Fruit fly (Drosophila melanogaster): Measurements from ENCODE around the gene CG34178.

Gene CG34178

dm6 chr2L:4454009-4454689 lies 20.4 kb downstream of the CG34178 start, which contains the start of the genes Secp43 and ND-B8 (continued):
- TF ChIP-seq MBD-R2 (GFP tag; IDR thresholded peaks at IDR 0.05), result peak; percentile 93
- TF ChIP-seq luna (GFP tag; optimal IDR thresholded peaks at IDR 0.05), result no peak
- no peak for TF ChIP-seq CG5953 (GFP tag; IDR thresholded peaks at IDR 0.05)
- TF ChIP-seq Scr (GFP tag; IDR thresholded peaks at IDR 0.05; ENCODE audit: partially characterized antibody), result peak; percentile 74
- no peak for TF ChIP-seq Camta (GFP tag; optimal IDR thresholded peaks at IDR 0.05)
- TF ChIP-seq CG1647 (GFP tag; optimal IDR thresholded peaks at IDR 0.05), result no peak
- TF ChIP-seq CG2712 (tag; optimal IDR thresholded peaks at IDR 0.05), result peak; percentile 41
- no peak for TF ChIP-seq lmd (GFP tag; IDR thresholded peaks at IDR 0.05)
- TF ChIP-seq usp (GFP tag; optimal IDR thresholded peaks at IDR 0.05), result no peak
- TF ChIP-seq TFAM (GFP tag; optimal IDR thresholded peaks at IDR 0.05), result no peak
- TF ChIP-seq h (optimal IDR thresholded peaks at IDR 0.05), result no peak
- no peak for TF ChIP-seq Dip2 (GFP tag; IDR thresholded peaks at IDR 0.05)
- TF ChIP-seq Blimp-1 (GFP tag; optimal IDR thresholded peaks at IDR 0.05), result no peak
- peak; percentile 90 for TF ChIP-seq CG11560 (tag; IDR thresholded peaks at IDR 0.05)
- TF ChIP-seq CG18011 (GFP tag; optimal IDR thresholded peaks at IDR 0.05), result no peak
- no peak for TF ChIP-seq fd102C (GFP tag; optimal IDR thresholded peaks at IDR 0.05)
- TF ChIP-seq Tbp (GFP tag; optimal IDR thresholded peaks at IDR 0.05), result no peak
- no peak for TF ChIP-seq CG10979 (tag; optimal IDR thresholded peaks at IDR 0.05)
- no peak for TF ChIP-seq Dip3 (GFP tag; optimal IDR thresholded peaks at IDR 0.05)
- no peak for TF ChIP-seq CG10654 (GFP tag; optimal IDR thresholded peaks at IDR 0.05)
- TF ChIP-seq CG10565 (GFP tag; optimal IDR thresholded peaks at IDR 0.05), result no peak
- TF ChIP-seq CG3838 (GFP tag; optimal IDR thresholded peaks at IDR 0.05), result no peak
- TF ChIP-seq ken (GFP tag; IDR thresholded peaks at IDR 0.05), result no peak
- TF ChIP-seq CrebB (tag; optimal IDR thresholded peaks at IDR 0.05), result no peak
- peak; percentile 74 for TF ChIP-seq knrl (GFP tag; IDR thresholded peaks at IDR 0.05; ENCODE audit: partially characterized antibody)
- peak; percentile 83 for TF ChIP-seq CG7963 (GFP tag; IDR thresholded peaks at IDR 0.05; ENCODE audit: partially characterized antibody)
- TF ChIP-seq slp2 (GFP tag; optimal IDR thresholded peaks at IDR 0.05), result no peak
- TF ChIP-seq PHDP (tag; optimal IDR thresholded peaks at IDR 0.05), result no peak
- TF ChIP-seq CG18476 (GFP tag; optimal IDR thresholded peaks at IDR 0.05), result no peak
- no peak for TF ChIP-seq otp (GFP tag; IDR thresholded peaks at IDR 0.05)
- peak; percentile 81 for TF ChIP-seq hb (GFP tag; IDR thresholded peaks at IDR 0.05; ENCODE audit: partially characterized antibody)
- no peak for TF ChIP-seq CG12219 (GFP tag; optimal IDR thresholded peaks at IDR 0.05)
- no peak for TF ChIP-seq CG10431 (GFP tag; optimal IDR thresholded peaks at IDR 0.05)
- no peak for TF ChIP-seq dan (GFP tag; IDR thresholded peaks at IDR 0.05)
- no peak for TF ChIP-seq oc (tag; optimal IDR thresholded peaks at IDR 0.05)
- TF ChIP-seq CG17612 (GFP tag; IDR thresholded peaks at IDR 0.05), result no peak
- TF ChIP-seq D19B (GFP tag; optimal IDR thresholded peaks at IDR 0.05), result no peak
- peak; percentile 71 for TF ChIP-seq Doc3 (GFP tag; IDR thresholded peaks at IDR 0.05; ENCODE audit: partially characterized antibody)
- no peak for TF ChIP-seq CG2678 (tag; optimal IDR thresholded peaks at IDR 0.05)
- no peak for TF ChIP-seq NC2α (GFP tag; optimal IDR thresholded peaks at IDR 0.05)
- TF ChIP-seq nom (GFP tag; optimal IDR thresholded peaks at IDR 0.05), result no peak
- no peak for TF ChIP-seq Adf1 (GFP tag; IDR thresholded peaks at IDR 0.05)
- peak; percentile 27 for TF ChIP-seq Dek (tag; optimal IDR thresholded peaks at IDR 0.05)
- no peak for TF ChIP-seq twi (tag; optimal IDR thresholded peaks at IDR 0.05)
- no peak for TF ChIP-seq tx (GFP tag; optimal IDR thresholded peaks at IDR 0.05)
- TF ChIP-seq H2.0 (GFP tag; IDR thresholded peaks at IDR 0.05), result no peak
- TF ChIP-seq ro (GFP tag; IDR thresholded peaks at IDR 0.05), result no peak
- TF ChIP-seq sob (GFP tag; IDR thresholded peaks at IDR 0.05), result peak; percentile 37; the same call in 1 of the 2 replicates
- peak; percentile 26 for TF ChIP-seq ftz-f1 (GFP tag; optimal IDR thresholded peaks at IDR 0.05)
- TF ChIP-seq so (GFP tag; IDR thresholded peaks at IDR 0.05), result no peak
- TF ChIP-seq Nf-YA (GFP tag; IDR thresholded peaks at IDR 0.05), result no peak
